Worm (Caenorhabditis elegans): ENCODE measurements around the gene C35D6.4.
A peak's percentile ranks its signal among the peaks of the same experiment; 100 is the strongest.

The C35D6.4 gene

ce11 chrIV:16388856-16389461 is 38.2 kb downstream of the C35D6.4 start:
- TF ChIP-seq ham-2 (GFP tag; optimal IDR thresholded peaks at IDR 0.05) (no peak), lin-13 (tag; optimal IDR thresholded peaks at IDR 0.05) (no peak), sem-2 (GFP tag; optimal IDR thresholded peaks at IDR 0.05) (peak; percentile 66), mab-5 (tag; optimal IDR thresholded peaks at IDR 0.05) (no peak), ceh-39 (tag; optimal IDR thresholded peaks at IDR 0.05) (no peak), blmp-1 (tag; optimal IDR thresholded peaks at IDR 0.05) (no peak), zip-8 (tag; optimal IDR thresholded peaks at IDR 0.05) (peak; percentile 97), nhr-2 (tag; optimal IDR thresholded peaks at IDR 0.05) (peak; percentile 75), hlh-1 (tag; optimal IDR thresholded peaks at IDR 0.05) (no peak), drap-1 (GFP tag; optimal IDR thresholded peaks at IDR 0.05) (peak; percentile 44), lsy-2 (tag; optimal IDR thresholded peaks at IDR 0.05) (no peak), mep-1 (tag; optimal IDR thresholded peaks at IDR 0.05) (no peak), sptf-1 (tag; optimal IDR thresholded peaks at IDR 0.05) (peak; percentile 67), nhr-237 (tag; optimal IDR thresholded peaks at IDR 0.05) (no peak), ztf-11 (tag; optimal IDR thresholded peaks at IDR 0.05) (no peak), elt-1 (tag; optimal IDR thresholded peaks at IDR 0.05; ENCODE audit: borderline replicate concordance, insufficient read depth) (no peak), ceh-83 (GFP tag; optimal IDR thresholded peaks at IDR 0.05) (no peak), unc-120 (tag; optimal IDR thresholded peaks at IDR 0.05; ENCODE audit: poor library complexity, severe bottlenecking) (peak; percentile 15), unc-39 (tag; optimal IDR thresholded peaks at IDR 0.05) (no peak), snpc-4 (tag; optimal IDR thresholded peaks at IDR 0.05) (no peak), pha-4 (tag; optimal IDR thresholded peaks at IDR 0.05) (no peak), M03D4.4 (tag; optimal IDR thresholded peaks at IDR 0.05) (peak; percentile 25), elt-3 (tag; optimal IDR thresholded peaks at IDR 0.05) (no peak), mls-2 (tag; optimal IDR thresholded peaks at IDR 0.05) (peak; percentile 35), bed-3 (GFP tag; optimal IDR thresholded peaks at IDR 0.05) (no peak), ceh-43 (GFP tag; optimal IDR thresholded peaks at IDR 0.05) (no peak), unc-62 (GFP tag; optimal IDR thresholded peaks at IDR 0.05) (no peak), nhr-12 (tag; optimal IDR thresholded peaks at IDR 0.05) (no peak), cnd-1 (tag; optimal IDR thresholded peaks at IDR 0.05) (peak; percentile 43)

ce11 chrIV:16391470-16391869 is 40.7 kb downstream of the C35D6.4 start:
- peak; percentile 89 for TF ChIP-seq nhr-2 (tag; optimal IDR thresholded peaks at IDR 0.05)
- no peak for TF ChIP-seq pha-4 (tag; optimal IDR thresholded peaks at IDR 0.05)
- peak; percentile 91 for TF ChIP-seq zip-8 (tag; optimal IDR thresholded peaks at IDR 0.05)

ce11 chrIV:16393668-16394067 is 42.9 kb downstream of the C35D6.4 start, which contains the start of gene Y65A5A.24:
Gene Y65A5A.24, plus strand, starts transcription at chrIV:16393968.
- TF ChIP-seq tbx-8 (GFP tag; optimal IDR thresholded peaks at IDR 0.05) (no peak), nhr-2 (tag; optimal IDR thresholded peaks at IDR 0.05) (no peak), flh-1 (GFP tag; optimal IDR thresholded peaks at IDR 0.05) (no peak), lin-13 (tag; optimal IDR thresholded peaks at IDR 0.05) (no peak), ceh-43 (GFP tag; optimal IDR thresholded peaks at IDR 0.05) (no peak), nhr-28 (tag; optimal IDR thresholded peaks at IDR 0.05) (no peak), lin-32 (GFP tag; optimal IDR thresholded peaks at IDR 0.05) (no peak), ceh-39 (tag; optimal IDR thresholded peaks at IDR 0.05) (no peak), unc-62 (GFP tag; optimal IDR thresholded peaks at IDR 0.05) (no peak), elt-1 (tag; optimal IDR thresholded peaks at IDR 0.05; ENCODE audit: borderline replicate concordance, insufficient read depth) (no peak), ceh-83 (GFP tag; optimal IDR thresholded peaks at IDR 0.05) (no peak), blmp-1 (tag; optimal IDR thresholded peaks at IDR 0.05) (no peak)

ce11 chrIV:16396651-16397050 is 45.9 kb downstream of the C35D6.4 start:
- peak; percentile 50 for TF ChIP-seq ceh-43 (GFP tag; optimal IDR thresholded peaks at IDR 0.05)
- peak; percentile 56 for TF ChIP-seq unc-62 (GFP tag; optimal IDR thresholded peaks at IDR 0.05)
- no peak for TF ChIP-seq pha-4 (tag; optimal IDR thresholded peaks at IDR 0.05)
